Worm (Caenorhabditis elegans) whole organism, L1 larva: ENCODE data around the gene C18A11.3.

Experiments used
- lin-39 ChIP-seq: fragments of 150-350 bp; optimal IDR thresholded peaks from 2 replicates; lab custom pipeline; 2014; ENCODE audit warnings: missing biosample characterization, missing genetic modification reagents, missing genetic modification characterization
- skn-1 ChIP-seq: fragments of 150-350 bp; optimal IDR thresholded peaks from 2 replicates; lab custom pipeline; 2014; ENCODE audit warnings: missing biosample characterization, missing genetic modification characterization

ce11 chrX:8077748-8078147 lies 16.8 kb downstream of the C18A11.3 start, which contains the start of gene C46F2.1:
- no peak for TF ChIP-seq lin-39 (tag; lab: Kevin White, UChicago)
- TF ChIP-seq skn-1 (tag; lab: Kevin White, UChicago): no peak
